Worm (Caenorhabditis elegans) whole organism, L4 larva: ENCODE data around the gene F45E1.2.

Experiments used
- D1046.2 ChIP-seq: fragments of 200-800 bp; sonication (Bioruptor generic); IDR thresholded peaks from 2 replicates; pipeline ENCODE4 v1.3.6; 2022; ENCODE audit warnings: missing genetic modification characterization, missing compliant biosample characterization
- F26F4.8 ChIP-seq: fragments of 200-800 bp; sonication (Bioruptor generic); conservative IDR thresholded peaks from 2 replicates; pipeline ENCODE4 v1.3.6; 2022; ENCODE audit warnings: missing genetic modification characterization, missing compliant biosample characterization
- F37D6.2 ChIP-seq: sonication (generic microtip); optimal IDR thresholded peaks from 2 replicates; lab custom pipeline; 2016; ENCODE audit warnings: mild to moderate bottlenecking, missing genetic modification characterization, missing compliant biosample characterization
- F44E2.7 ChIP-seq: fragments of 200-800 bp; sonication (Bioruptor generic); IDR thresholded peaks from 2 replicates; pipeline ENCODE4 v2.1.2; 2022; ENCODE audit warnings: missing genetic modification characterization, missing compliant biosample characterization
- T26A8.4 ChIP-seq: fragments of 200-800 bp; sonication (Bioruptor generic); IDR thresholded peaks from 2 replicates; pipeline ENCODE4 v1.3.6; 2022; ENCODE audit warnings: missing genetic modification characterization, missing compliant biosample characterization
- Y105C5A.15 ChIP-seq: fragments of 200-800 bp; sonication (Bioruptor generic); IDR thresholded peaks from 2 replicates; pipeline ENCODE4 v1.3.6; 2022; ENCODE audit warnings: missing genetic modification characterization, missing compliant biosample characterization
- Y5F2A.4 ChIP-seq: fragments of 200-800 bp; sonication (Bioruptor generic); optimal IDR thresholded peaks from 2 replicates; lab custom pipeline; 2018; ENCODE audit warnings: mild to moderate bottlenecking, missing genetic modification characterization, missing compliant biosample characterization
- Y75B8A.6 ChIP-seq: fragments of 200-800 bp; sonication (Bioruptor generic); IDR thresholded peaks from 2 replicates; pipeline ENCODE4 v1.3.6; 2022; ENCODE audit warnings: missing genetic modification reagents, missing genetic modification characterization, missing compliant biosample characterization
- aha-1 ChIP-seq: fragments of 150-350 bp; peaks from one replicate; lab custom pipeline; 2014; ENCODE audit warnings: missing biosample characterization, missing genetic modification characterization
- attf-4 ChIP-seq: sonication (generic microtip); optimal IDR thresholded peaks from 3 replicates; lab custom pipeline; 2017; ENCODE audit warnings: missing biosample characterization, missing genetic modification characterization
- ceh-20 ChIP-seq: fragments of 200-800 bp; sonication (Bioruptor generic); IDR thresholded peaks from 2 replicates; pipeline ENCODE4 v1.3.6; 2022; ENCODE audit warnings: missing genetic modification reagents, missing genetic modification characterization, missing compliant biosample characterization
- ceh-32 ChIP-seq: sonication (generic microtip); optimal IDR thresholded peaks from 2 replicates; lab custom pipeline; 2016; ENCODE audit warnings: mild to moderate bottlenecking, missing genetic modification characterization, missing compliant biosample characterization; ENCODE audit not compliant: poor library complexity
- ceh-44 ChIP-seq: fragments of 200-800 bp; sonication (Bioruptor generic); IDR thresholded peaks from 2 replicates; pipeline ENCODE4 v1.3.6; 2022; ENCODE audit warnings: missing genetic modification reagents, missing genetic modification characterization, missing compliant biosample characterization
- ceh-82 ChIP-seq: sonication (generic microtip); optimal IDR thresholded peaks from 2 replicates; lab custom pipeline; 2017; ENCODE audit warnings: missing biosample characterization, missing genetic modification characterization
- cey-2 ChIP-seq: sonication (generic microtip); optimal IDR thresholded peaks from 3 replicates; lab custom pipeline; 2017; ENCODE audit warnings: missing genetic modification characterization, mild to moderate bottlenecking, missing compliant biosample characterization, antibody characterized with exemption, borderline replicate concordance; ENCODE audit not compliant: insufficient read depth
- daf-12 ChIP-seq: fragments of 150-350 bp; optimal IDR thresholded peaks from 2 replicates; lab custom pipeline; 2014; ENCODE audit warnings: missing biosample characterization, missing genetic modification reagents, missing genetic modification characterization
- dmd-6 ChIP-seq: fragments of 200-800 bp; sonication (Bioruptor generic); IDR thresholded peaks from 2 replicates; pipeline ENCODE4 v1.3.6; 2022; ENCODE audit warnings: missing genetic modification reagents, missing genetic modification characterization, missing compliant biosample characterization
- dve-1 ChIP-seq: sonication (generic microtip); optimal IDR thresholded peaks from 2 replicates; lab custom pipeline; 2017; ENCODE audit warnings: antibody characterized with exemption, mild to moderate bottlenecking, missing genetic modification characterization, missing compliant biosample characterization; ENCODE audit not compliant: insufficient read depth
- fkh-10 ChIP-seq: fragments of 150-350 bp; optimal IDR thresholded peaks from 2 replicates; lab custom pipeline; 2014; ENCODE audit warnings: missing biosample characterization, missing genetic modification reagents, missing genetic modification characterization
- fos-1 ChIP-seq: fragments of 150-350 bp; optimal IDR thresholded peaks from 2 replicates; lab custom pipeline; 2014; ENCODE audit warnings: missing biosample characterization, missing genetic modification characterization
- gei-8 ChIP-seq: fragments of 200-800 bp; sonication (Bioruptor generic); optimal IDR thresholded peaks from 2 replicates; lab custom pipeline; 2018; ENCODE audit warnings: mild to moderate bottlenecking, missing genetic modification characterization, missing compliant biosample characterization
- hmg-1.1 ChIP-seq: fragments of 200-800 bp; sonication (Bioruptor generic); IDR thresholded peaks from 2 replicates; pipeline ENCODE4 v1.3.6; 2022; ENCODE audit warnings: missing genetic modification reagents, missing genetic modification characterization, missing compliant biosample characterization
- jun-1 ChIP-seq: fragments of 150-350 bp; optimal IDR thresholded peaks from 2 replicates; lab custom pipeline; 2014; ENCODE audit warnings: missing biosample characterization, missing genetic modification reagents, missing genetic modification characterization
- lim-7 ChIP-seq: fragments of 200-800 bp; sonication (Bioruptor generic); IDR thresholded peaks from 2 replicates; pipeline ENCODE4 v1.3.6; 2022; ENCODE audit warnings: missing genetic modification characterization, missing compliant biosample characterization
- lin-1 ChIP-seq: fragments of 200-800 bp; sonication (Bioruptor generic); IDR thresholded peaks from 2 replicates; pipeline ENCODE4 v1.3.6; 2022; ENCODE audit warnings: missing genetic modification reagents, missing genetic modification characterization, missing compliant biosample characterization
- lin-13 ChIP-seq: fragments of 150-350 bp; optimal IDR thresholded peaks from 2 replicates; lab custom pipeline; 2014; ENCODE audit warnings: missing biosample characterization, missing genetic modification reagents, missing genetic modification characterization
- lin-15B ChIP-seq: fragments of 150-350 bp; sonication (generic microtip); optimal IDR thresholded peaks from 3 replicates; lab custom pipeline; 2014; ENCODE audit warnings: missing biosample characterization, missing genetic modification characterization
- lin-38 ChIP-seq: fragments of 200-800 bp; sonication (Bioruptor generic); IDR thresholded peaks from 2 replicates; pipeline ENCODE4 v1.3.6; 2022; ENCODE audit warnings: missing genetic modification reagents, missing genetic modification characterization, missing compliant biosample characterization
- lin-39 ChIP-seq: fragments of 150-350 bp; optimal IDR thresholded peaks from 2 replicates; lab custom pipeline; 2014; ENCODE audit warnings: missing biosample characterization, missing genetic modification reagents, missing genetic modification characterization
- mdl-1 ChIP-seq, 2 experiments: fragments of 150-350 bp in 1 of 2; sonication (generic microtip) in 1 of 2; optimal IDR thresholded peaks; 2 replicates each; lab custom pipeline; 2014 to 2017; ENCODE audit warnings: missing biosample characterization in 2 of 2, missing genetic modification characterization in 2 of 2
- mes-2 ChIP-seq: sonication (generic microtip); optimal IDR thresholded peaks from 2 replicates; lab custom pipeline; 2016; ENCODE audit warnings: missing genotype, mild to moderate bottlenecking, missing genetic modification characterization, missing compliant biosample characterization; ENCODE audit not compliant: poor library complexity, severe bottlenecking
- mxl-3 ChIP-seq: fragments of 200-800 bp; sonication (Bioruptor generic); optimal IDR thresholded peaks from 2 replicates; lab custom pipeline; 2018; ENCODE audit warnings: mild to moderate bottlenecking, missing genetic modification characterization, missing compliant biosample characterization
- nhr-102 ChIP-seq: sonication (generic microtip); optimal IDR thresholded peaks from 2 replicates; lab custom pipeline; 2016; ENCODE audit warnings: mild to moderate bottlenecking, missing genetic modification characterization, moderate library complexity, missing compliant biosample characterization
- nhr-11 ChIP-seq: fragments of 150-350 bp; optimal IDR thresholded peaks from 2 replicates; lab custom pipeline; 2014; ENCODE audit warnings: missing biosample characterization, missing genetic modification characterization
- nhr-237 ChIP-seq: sonication (generic microtip); optimal IDR thresholded peaks from 2 replicates; lab custom pipeline; 2017; ENCODE audit warnings: missing biosample characterization, missing genetic modification characterization
- nhr-25 ChIP-seq: sonication (generic microtip); optimal IDR thresholded peaks from 2 replicates; lab custom pipeline; 2017; ENCODE audit warnings: missing genetic modification characterization, mild to moderate bottlenecking, missing compliant biosample characterization, antibody characterized with exemption, moderate library complexity, borderline replicate concordance; ENCODE audit not compliant: insufficient read depth
- nhr-28 ChIP-seq: fragments of 150-350 bp; optimal IDR thresholded peaks from 2 replicates; lab custom pipeline; 2014; ENCODE audit warnings: missing biosample characterization, missing genetic modification characterization
- nhr-42 ChIP-seq: fragments of 200-800 bp; sonication (Bioruptor generic); IDR thresholded peaks from 2 replicates; pipeline ENCODE4 v1.3.6; 2022; ENCODE audit warnings: missing genetic modification characterization, missing compliant biosample characterization
- nhr-48 ChIP-seq: sonication (generic microtip); optimal IDR thresholded peaks from 2 replicates; lab custom pipeline; 2016; ENCODE audit warnings: mild to moderate bottlenecking, missing genetic modification characterization, missing compliant biosample characterization
- nhr-6 ChIP-seq: fragments of 150-350 bp; optimal IDR thresholded peaks from 2 replicates; lab custom pipeline; 2014; ENCODE audit warnings: missing biosample characterization, missing genetic modification characterization
- rbr-2 ChIP-seq: sonication (generic microtip); optimal IDR thresholded peaks from 2 replicates; lab custom pipeline; 2016; ENCODE audit warnings: missing genotype, missing genetic modification characterization, missing compliant biosample characterization
- saeg-2 ChIP-seq: fragments of 200-800 bp; sonication (Bioruptor generic); IDR thresholded peaks from 2 replicates; pipeline ENCODE4 v1.3.6; 2022; ENCODE audit warnings: missing genetic modification reagents, missing genetic modification characterization, missing compliant biosample characterization
- set-16 ChIP-seq: fragments of 200-800 bp; sonication (Bioruptor generic); IDR thresholded peaks from 2 replicates; pipeline ENCODE4 v1.3.6; 2022; ENCODE audit warnings: missing genetic modification reagents, missing genetic modification characterization, missing compliant biosample characterization
- snpc-1.2 ChIP-seq: fragments of 200-800 bp; sonication (Bioruptor generic); IDR thresholded peaks from 2 replicates; pipeline ENCODE4 v1.3.6; 2022; ENCODE audit warnings: missing genetic modification reagents, missing genetic modification characterization, missing compliant biosample characterization
- spr-3 ChIP-seq: fragments of 200-800 bp; sonication (Bioruptor generic); optimal IDR thresholded peaks from 2 replicates; lab custom pipeline; 2018; ENCODE audit warnings: mild to moderate bottlenecking, missing genetic modification characterization, missing compliant biosample characterization
- tra-1 ChIP-seq: fragments of 200-800 bp; sonication (Bioruptor generic); IDR thresholded peaks from 2 replicates; pipeline ENCODE4 v1.3.6; 2022; ENCODE audit warnings: missing genetic modification reagents, missing genetic modification characterization, missing compliant biosample characterization
- unc-39 ChIP-seq: sonication (generic microtip); optimal IDR thresholded peaks from 2 replicates; lab custom pipeline; 2017; ENCODE audit warnings: missing biosample characterization, missing genetic modification characterization
- zip-11 ChIP-seq: fragments of 200-800 bp; sonication (Bioruptor generic); IDR thresholded peaks from 2 replicates; pipeline ENCODE4 v1.3.6; 2022; ENCODE audit warnings: missing genetic modification characterization, missing compliant biosample characterization
- zip-2 ChIP-seq: fragments of 150-350 bp; optimal IDR thresholded peaks from 2 replicates; lab custom pipeline; 2014; ENCODE audit warnings: missing biosample characterization, missing genetic modification characterization

The F45E1.2 gene

ce11 chrX:8018441-8018840 is 14.9 kb downstream of the F45E1.2 start (continued):
- peak; percentile 60 for TF ChIP-seq mxl-3 (GFP tag; lab: Kevin White, UChicago)
- TF ChIP-seq daf-12 (tag; lab: Kevin White, UChicago), result no peak
- TF ChIP-seq F44E2.7 (GFP tag; lab: Robert Waterston, UW), result no peak
- TF ChIP-seq nhr-48, result no peak
- TF ChIP-seq dve-1 (tag; lab: Kevin White, UChicago), result peak; percentile 31
- peak; percentile 10 for TF ChIP-seq nhr-6
- no peak for TF ChIP-seq ceh-82
- TF ChIP-seq ceh-32 (tag; lab: Kevin White, UChicago), result no peak
- TF ChIP-seq nhr-237 (tag; lab: Kevin White, UChicago), result no peak
- TF ChIP-seq dmd-6 (GFP tag; lab: Robert Waterston, UW), result peak; percentile 55
- no peak for TF ChIP-seq ceh-44 (GFP tag; lab: Robert Waterston, UW)
- no peak for TF ChIP-seq nhr-42 (GFP tag; lab: Robert Waterston, UW)
- no peak for TF ChIP-seq Y5F2A.4 (GFP tag; lab: Kevin White, UChicago)
- no peak for TF ChIP-seq nhr-102 (tag; lab: Kevin White, UChicago)
- no peak for TF ChIP-seq lin-39 (tag; lab: Kevin White, UChicago)
- TF ChIP-seq saeg-2 (GFP tag; lab: Robert Waterston, UW), result no peak
- TF ChIP-seq cey-2 (tag; lab: Kevin White, UChicago), result no peak
- peak; percentile 23 for TF ChIP-seq nhr-28 (tag; lab: Kevin White, UChicago)
- no peak for TF ChIP-seq spr-3 (GFP tag; lab: Kevin White, UChicago)
- no peak for TF ChIP-seq tra-1 (GFP tag; lab: Robert Waterston, UW)
- no peak for TF ChIP-seq Y75B8A.6 (GFP tag; lab: Robert Waterston, UW)
- peak; percentile 22; the same call in 1 of the 2 replicates for TF ChIP-seq D1046.2
- TF ChIP-seq snpc-1.2 (GFP tag; lab: Robert Waterston, UW), result no peak
- no peak for TF ChIP-seq nhr-11 (tag; lab: Kevin White, UChicago)
- TF ChIP-seq hmg-1.1 (GFP tag; lab: Robert Waterston, UW), result no peak
- TF ChIP-seq F37D6.2, result no peak
- no peak for TF ChIP-seq attf-4 (tag; lab: Kevin White, UChicago)

- TF ChIP-seq gei-8 (GFP tag; lab: Kevin White, UChicago), result peak; percentile 81
- peak; percentile 88 for TF ChIP-seq nhr-11 (tag; lab: Kevin White, UChicago)
- peak; percentile 81 for TF ChIP-seq set-16 (GFP tag; lab: Robert Waterston, UW)
- no peak for TF ChIP-seq ceh-32 (tag; lab: Kevin White, UChicago)
- TF ChIP-seq nhr-25 (tag; lab: Kevin White, UChicago), result peak; percentile 62
- peak; percentile 91 for TF ChIP-seq dve-1 (tag; lab: Kevin White, UChicago)
- no peak for TF ChIP-seq fos-1 (tag; lab: Kevin White, UChicago)
- no peak for TF ChIP-seq snpc-1.2 (GFP tag; lab: Robert Waterston, UW)
- peak; percentile 88 for TF ChIP-seq rbr-2 (tag; lab: Kevin White, UChicago)
- TF ChIP-seq lim-7 (GFP tag; lab: Robert Waterston, UW), result 0 out of 2 replicates have a peak, but pooled peaks have one; percentile 12
- peak; percentile 59 for TF ChIP-seq lin-13
- TF ChIP-seq lin-38, result no peak
- TF ChIP-seq Y75B8A.6 (GFP tag; lab: Robert Waterston, UW), result 0 out of 2 replicates have a peak, but pooled peaks have one; percentile 46
- TF ChIP-seq mes-2 (tag; lab: Kevin White, UChicago), result peak; percentile 73
- TF ChIP-seq jun-1 (tag; lab: Kevin White, UChicago), result no peak
- no peak for TF ChIP-seq F26F4.8 (GFP tag; lab: Robert Waterston, UW)
- TF ChIP-seq Y105C5A.15, result no peak
- no peak for TF ChIP-seq daf-12 (tag; lab: Kevin White, UChicago)
- peak; percentile 93 for TF ChIP-seq fkh-10 (GFP tag; lab: Kevin White, UChicago)
- TF ChIP-seq T26A8.4 (GFP tag; lab: Robert Waterston, UW), result peak; percentile 79
- TF ChIP-seq aha-1 (tag; lab: Kevin White, UChicago), result peak; percentile 97
- no peak for TF ChIP-seq lin-15B
- no peak for TF ChIP-seq unc-39
- peak; percentile 80; the same call in 1 of the 2 replicates for TF ChIP-seq lin-1
- TF ChIP-seq zip-11 (GFP tag; lab: Robert Waterston, UW), result no peak
- TF ChIP-seq mdl-1 (tag; optimal IDR thresholded peaks at IDR 0.05; lab: Kevin White, UChicago), result peak; percentile 88 to 98
- no peak for TF ChIP-seq F44E2.7 (GFP tag; lab: Robert Waterston, UW)
- peak; percentile 88 for TF ChIP-seq ceh-20 (GFP tag; lab: Robert Waterston, UW)
- no peak for TF ChIP-seq zip-2 (tag; lab: Kevin White, UChicago)
- TF ChIP-seq spr-3 (GFP tag; lab: Kevin White, UChicago), result no peak
These were observed 16.1 kb downstream of the F45E1.2 start for ce11 chrX:8019665-8020064.
